ENCODE assay signal across 1 fruit fly cellular context in genomic region chrX:7969188-7969829, dm6.
TF ChIP-seq lines count a peak whose summit lies in the region.

No protein-coding gene starts in this region.

TF ChIP-seq in whole organism, embryonic, 481 proteins besides CTCF, POLR2A, EP300 and RAD21 (continued from another document):
- TF ChIP-seq CG12104 (GFP tag; optimal IDR thresholded peaks at IDR 0.05; lab: Kevin White, UChicago): no peak
- no peak for TF ChIP-seq CG9817 (tag; optimal IDR thresholded peaks at IDR 0.05; lab: Kevin White, UChicago)
- TF ChIP-seq CG13424 (tag; optimal IDR thresholded peaks at IDR 0.05; lab: Kevin White, UChicago): peak; percentile 44
- 0 out of 3 replicates have a peak, but pooled peaks have one; percentile 13 for TF ChIP-seq Dbx (GFP tag; IDR thresholded peaks at IDR 0.05; lab: Robert Waterston, UW)
- no peak for TF ChIP-seq Camta (GFP tag; optimal IDR thresholded peaks at IDR 0.05; lab: Kevin White, UChicago)
- no peak for TF ChIP-seq zen (tag; optimal IDR thresholded peaks at IDR 0.05; lab: Kevin White, UChicago)
- TF ChIP-seq yki (optimal IDR thresholded peaks at IDR 0.05; lab: Kevin White, UChicago): no peak
- TF ChIP-seq Adf1 (GFP tag; IDR thresholded peaks at IDR 0.05; lab: Robert Waterston, UW): no peak
- no peak for TF ChIP-seq Dad (GFP tag; optimal IDR thresholded peaks at IDR 0.05; lab: Kevin White, UChicago)
- TF ChIP-seq stc (GFP tag; IDR thresholded peaks at IDR 0.05; lab: Robert Waterston, UW): no peak
- TF ChIP-seq lola (GFP tag; optimal IDR thresholded peaks at IDR 0.05; lab: Kevin White, UChicago): no peak
- peak; percentile 32 for TF ChIP-seq CG1603 (tag; optimal IDR thresholded peaks at IDR 0.05; lab: Kevin White, UChicago)
- TF ChIP-seq CG15269 (tag; optimal IDR thresholded peaks at IDR 0.05; lab: Kevin White, UChicago): peak; percentile 11
- TF ChIP-seq salm (tag; optimal IDR thresholded peaks at IDR 0.05; lab: Kevin White, UChicago): no peak
- peak; percentile 33; the same call in 1 of the 2 replicates for TF ChIP-seq CG17328 (GFP tag; IDR thresholded peaks at IDR 0.05; lab: Robert Waterston, UW)
- no peak for TF ChIP-seq CG9876 (GFP tag; optimal IDR thresholded peaks at IDR 0.05; lab: Kevin White, UChicago)
- TF ChIP-seq otp (GFP tag; IDR thresholded peaks at IDR 0.05; lab: Robert Waterston, UW): no peak
- peak; percentile 24 for TF ChIP-seq sug (tag; optimal IDR thresholded peaks at IDR 0.05; lab: Kevin White, UChicago)
- 0 out of 3 replicates have a peak, but pooled peaks have one; percentile 18 for TF ChIP-seq Optix (GFP tag; IDR thresholded peaks at IDR 0.05; lab: Robert Waterston, UW)
- TF ChIP-seq CG10147 (GFP tag; optimal IDR thresholded peaks at IDR 0.05; lab: Kevin White, UChicago): peak; percentile 20
- no peak for TF ChIP-seq CG11695 (GFP tag; IDR thresholded peaks at IDR 0.05; lab: Robert Waterston, UW)
- TF ChIP-seq BEAF-32 (GFP tag; optimal IDR thresholded peaks at IDR 0.05; lab: Kevin White, UChicago): peak; percentile 45
- TF ChIP-seq CG2116 (GFP tag; optimal IDR thresholded peaks at IDR 0.05; lab: Kevin White, UChicago): peak; percentile 83
- TF ChIP-seq insv (GFP tag; optimal IDR thresholded peaks at IDR 0.05; lab: Kevin White, UChicago): peak in 1 of 2 experiments; percentile 32
- TF ChIP-seq D (optimal IDR thresholded peaks at IDR 0.05; lab: Kevin White, UChicago): no peak
- TF ChIP-seq D (GFP tag; optimal IDR thresholded peaks at IDR 0.05; lab: Kevin White, UChicago): no peak
- TF ChIP-seq danr (GFP tag; IDR thresholded peaks at IDR 0.05; lab: Robert Waterston, UW): no peak
- TF ChIP-seq CG18764 (GFP tag; optimal IDR thresholded peaks at IDR 0.05; lab: Kevin White, UChicago): no peak
- TF ChIP-seq Stat92E (GFP tag; optimal IDR thresholded peaks at IDR 0.05; lab: Kevin White, UChicago): no peak
- no peak for TF ChIP-seq cg (GFP tag; optimal IDR thresholded peaks at IDR 0.05; lab: Kevin White, UChicago)
- no peak for TF ChIP-seq esg (GFP tag; conservative IDR thresholded peaks at IDR 0.05; lab: Robert Waterston, UW)
- peak; percentile 52; the same call in 1 of the 2 replicates for TF ChIP-seq chm (GFP tag; IDR thresholded peaks at IDR 0.05; lab: Robert Waterston, UW)
- TF ChIP-seq pho (GFP tag; optimal IDR thresholded peaks at IDR 0.05; lab: Kevin White, UChicago): no peak
- no peak for TF ChIP-seq pros (GFP tag; optimal IDR thresholded peaks at IDR 0.05; lab: Kevin White, UChicago)
- TF ChIP-seq sima (GFP tag; optimal IDR thresholded peaks at IDR 0.05; lab: Kevin White, UChicago): no peak
- TF ChIP-seq CG12219 (GFP tag; optimal IDR thresholded peaks at IDR 0.05; lab: Kevin White, UChicago): no peak
- TF ChIP-seq CG4617 (GFP tag; optimal IDR thresholded peaks at IDR 0.05; lab: Kevin White, UChicago; ENCODE audit: borderline replicate concordance): no peak
- no peak for TF ChIP-seq Ets65A (GFP tag; lab: Kevin White, UChicago)
- no peak for TF ChIP-seq tup (GFP tag; optimal IDR thresholded peaks at IDR 0.05; lab: Kevin White, UChicago)
- peak; percentile 36 for TF ChIP-seq Deaf1 (tag; optimal IDR thresholded peaks at IDR 0.05; lab: Kevin White, UChicago)
- TF ChIP-seq zfh2 (GFP tag; optimal IDR thresholded peaks at IDR 0.05; lab: Kevin White, UChicago): no peak
- peak; percentile 76 for TF ChIP-seq ewg (GFP tag; optimal IDR thresholded peaks at IDR 0.05; lab: Kevin White, UChicago)
- peak; percentile 10 for TF ChIP-seq lilli (GFP tag; optimal IDR thresholded peaks at IDR 0.05; lab: Kevin White, UChicago)
- peak; percentile 22 for TF ChIP-seq CG11504 (tag; optimal IDR thresholded peaks at IDR 0.05; lab: Kevin White, UChicago)
- no peak for TF ChIP-seq CG16863 (GFP tag; optimal IDR thresholded peaks at IDR 0.05; lab: Kevin White, UChicago)
- no peak for TF ChIP-seq Dfd (GFP tag; optimal IDR thresholded peaks at IDR 0.05; lab: Kevin White, UChicago)
- peak; percentile 67 for TF ChIP-seq Jarid2 (GFP tag; optimal IDR thresholded peaks at IDR 0.05; lab: Kevin White, UChicago)
- TF ChIP-seq CG2129 (GFP tag; IDR thresholded peaks at IDR 0.05; lab: Robert Waterston, UW; ENCODE audit: partially characterized antibody): no peak
- TF ChIP-seq CG17802 (tag; optimal IDR thresholded peaks at IDR 0.05; lab: Kevin White, UChicago): no peak
- no peak for TF ChIP-seq org-1 (GFP tag; optimal IDR thresholded peaks at IDR 0.05; lab: Kevin White, UChicago)
- no peak for TF ChIP-seq gt (GFP tag; IDR thresholded peaks at IDR 0.05; lab: Robert Waterston, UW)
- peak; percentile 14 for TF ChIP-seq Sry-δ (GFP tag; optimal IDR thresholded peaks at IDR 0.05; lab: Kevin White, UChicago)
- peak; percentile 11 for TF ChIP-seq HmgZ (tag; optimal IDR thresholded peaks at IDR 0.05; lab: Kevin White, UChicago)
- TF ChIP-seq CG15073 (GFP tag; optimal IDR thresholded peaks at IDR 0.05; lab: Kevin White, UChicago): no peak
- no peak for TF ChIP-seq CG6654 (GFP tag; optimal IDR thresholded peaks at IDR 0.05; lab: Kevin White, UChicago)
- no peak for TF ChIP-seq gsb (GFP tag; IDR thresholded peaks at IDR 0.05; lab: Robert Waterston, UW)
- TF ChIP-seq grn (GFP tag; optimal IDR thresholded peaks at IDR 0.05; lab: Kevin White, UChicago): peak; percentile 38
- TF ChIP-seq CG12659 (GFP tag; optimal IDR thresholded peaks at IDR 0.05; lab: Kevin White, UChicago): peak; percentile 3
- TF ChIP-seq en (GFP tag; optimal IDR thresholded peaks at IDR 0.05; lab: Kevin White, UChicago): no peak
- TF ChIP-seq CG34224 (GFP tag; IDR thresholded peaks at IDR 0.05; lab: Robert Waterston, UW; ENCODE audit: partially characterized antibody): no peak
- TF ChIP-seq CG8924 (tag; optimal IDR thresholded peaks at IDR 0.05; lab: Kevin White, UChicago): peak; percentile 16
- TF ChIP-seq CG16813 (GFP tag; IDR thresholded peaks at IDR 0.05; lab: Robert Waterston, UW; ENCODE audit: partially characterized antibody): no peak
- TF ChIP-seq sr (GFP tag; IDR thresholded peaks at IDR 0.05; lab: Robert Waterston, UW): no peak
- peak; percentile 76 for TF ChIP-seq CG15479 (GFP tag; optimal IDR thresholded peaks at IDR 0.05; lab: Kevin White, UChicago)
- TF ChIP-seq dan (GFP tag; IDR thresholded peaks at IDR 0.05; lab: Robert Waterston, UW): no peak
- TF ChIP-seq CG17829 (tag; optimal IDR thresholded peaks at IDR 0.05; lab: Kevin White, UChicago): peak; percentile 51
- no peak for TF ChIP-seq CG31224 (GFP tag; IDR thresholded peaks at IDR 0.05; lab: Robert Waterston, UW)
- peak; percentile 64; the same call in 1 of the 2 replicates for TF ChIP-seq E2f2 (GFP tag; IDR thresholded peaks at IDR 0.05; lab: Robert Waterston, UW)
- TF ChIP-seq Doc2 (GFP tag; IDR thresholded peaks at IDR 0.05; lab: Robert Waterston, UW): no peak
- no peak for TF ChIP-seq usp (GFP tag; optimal IDR thresholded peaks at IDR 0.05; lab: Kevin White, UChicago)
- TF ChIP-seq Atf-2 (GFP tag; optimal IDR thresholded peaks at IDR 0.05; lab: Kevin White, UChicago): no peak
- TF ChIP-seq CG12299 (tag; optimal IDR thresholded peaks at IDR 0.05; lab: Kevin White, UChicago): no peak
- peak; percentile 80 for TF ChIP-seq CG4360 (GFP tag; IDR thresholded peaks at IDR 0.05; lab: Robert Waterston, UW)
- TF ChIP-seq CG2875 (GFP tag; optimal IDR thresholded peaks at IDR 0.05; lab: Kevin White, UChicago): no peak
- TF ChIP-seq CG7839 (tag; optimal IDR thresholded peaks at IDR 0.05; lab: Kevin White, UChicago): peak; percentile 0
- no peak for TF ChIP-seq CG2199 (GFP tag; IDR thresholded peaks at IDR 0.05; lab: Robert Waterston, UW)
- no peak for TF ChIP-seq caup (GFP tag; optimal IDR thresholded peaks at IDR 0.05; lab: Kevin White, UChicago; ENCODE audit: severe bottlenecking)
- no peak for TF ChIP-seq CG11696 (GFP tag; IDR thresholded peaks at IDR 0.05; lab: Robert Waterston, UW)
- TF ChIP-seq Doc3 (GFP tag; IDR thresholded peaks at IDR 0.05; lab: Robert Waterston, UW; ENCODE audit: partially characterized antibody): no peak
- TF ChIP-seq fu2 (GFP tag; optimal IDR thresholded peaks at IDR 0.05; lab: Kevin White, UChicago): no peak
- TF ChIP-seq hbn (GFP tag; IDR thresholded peaks at IDR 0.05; lab: Robert Waterston, UW; ENCODE audit: partially characterized antibody): no peak
- peak; percentile 32; the same call in 1 of the 2 replicates for TF ChIP-seq Scr (GFP tag; IDR thresholded peaks at IDR 0.05; lab: Robert Waterston, UW; ENCODE audit: partially characterized antibody)
- no peak for TF ChIP-seq chn (GFP tag; optimal IDR thresholded peaks at IDR 0.05; lab: Kevin White, UChicago)
- TF ChIP-seq zfh1 (GFP tag; IDR thresholded peaks at IDR 0.05; lab: Robert Waterston, UW): 0 out of 3 replicates have a peak, but pooled peaks have one; percentile 17
- TF ChIP-seq CG15514 (GFP tag; optimal IDR thresholded peaks at IDR 0.05; lab: Kevin White, UChicago): peak; percentile 40
- TF ChIP-seq ara (GFP tag; IDR thresholded peaks at IDR 0.05; lab: Robert Waterston, UW): no peak
- no peak for TF ChIP-seq tgo (GFP tag; IDR thresholded peaks at IDR 0.05; lab: Robert Waterston, UW)
- TF ChIP-seq ranshi (GFP tag; IDR thresholded peaks at IDR 0.05; lab: Robert Waterston, UW): no peak
- peak; percentile 84 for TF ChIP-seq row (GFP tag; IDR thresholded peaks at IDR 0.05; lab: Robert Waterston, UW)
- no peak for TF ChIP-seq CG16815 (GFP tag; optimal IDR thresholded peaks at IDR 0.05; lab: Kevin White, UChicago)
- TF ChIP-seq knrl (GFP tag; IDR thresholded peaks at IDR 0.05; lab: Robert Waterston, UW; ENCODE audit: partially characterized antibody): peak; percentile 23; the same call in 1 of the 3 replicates
- TF ChIP-seq Sox100B (GFP tag; optimal IDR thresholded peaks at IDR 0.05; lab: Kevin White, UChicago): no peak
- TF ChIP-seq grau (tag; optimal IDR thresholded peaks at IDR 0.05; lab: Kevin White, UChicago): peak; percentile 26
- no peak for TF ChIP-seq CG33213 (GFP tag; optimal IDR thresholded peaks at IDR 0.05; lab: Kevin White, UChicago)
- TF ChIP-seq CG18476 (GFP tag; optimal IDR thresholded peaks at IDR 0.05; lab: Kevin White, UChicago): no peak
- TF ChIP-seq CG14860 (GFP tag; IDR thresholded peaks at IDR 0.05; lab: Robert Waterston, UW; ENCODE audit: partially characterized antibody): no peak
- no peak for TF ChIP-seq ind (GFP tag; optimal IDR thresholded peaks at IDR 0.05; lab: Kevin White, UChicago)
- no peak for TF ChIP-seq da (GFP tag; optimal IDR thresholded peaks at IDR 0.05; lab: Kevin White, UChicago)
- TF ChIP-seq CG31388 (GFP tag; optimal IDR thresholded peaks at IDR 0.05; lab: Kevin White, UChicago): no peak
- TF ChIP-seq CoRest (tag; optimal IDR thresholded peaks at IDR 0.05; lab: Kevin White, UChicago): peak; percentile 36
- no peak for TF ChIP-seq sisA (GFP tag; IDR thresholded peaks at IDR 0.05; lab: Robert Waterston, UW)
- no peak for TF ChIP-seq CG13894 (tag; optimal IDR thresholded peaks at IDR 0.05; lab: Kevin White, UChicago)
- TF ChIP-seq CG6272 (GFP tag; IDR thresholded peaks at IDR 0.05; lab: Robert Waterston, UW): no peak
- TF ChIP-seq HLHmδ (GFP tag; optimal IDR thresholded peaks at IDR 0.05; lab: Kevin White, UChicago): peak; percentile 32
- no peak for TF ChIP-seq Kr (GFP tag; optimal IDR thresholded peaks at IDR 0.05; lab: Kevin White, UChicago)
- TF ChIP-seq NC2β (GFP tag; optimal IDR thresholded peaks at IDR 0.05; lab: Kevin White, UChicago): no peak
- no peak for TF ChIP-seq crc (GFP tag; optimal IDR thresholded peaks at IDR 0.05; lab: Kevin White, UChicago)
- TF ChIP-seq croc (GFP tag; conservative IDR thresholded peaks at IDR 0.05; lab: Robert Waterston, UW): no peak
- no peak for TF ChIP-seq CG4730 (GFP tag; IDR thresholded peaks at IDR 0.05; lab: Robert Waterston, UW)
- peak; percentile 54 for TF ChIP-seq kni (GFP tag; optimal IDR thresholded peaks at IDR 0.05; lab: Kevin White, UChicago)
- no peak for TF ChIP-seq aop (GFP tag; IDR thresholded peaks at IDR 0.05; lab: Robert Waterston, UW)
